Fruit fly (Drosophila melanogaster) whole organism, prepupa: ENCODE data around the gene CG32486.
A peak's percentile ranks its signal among the peaks of the same experiment; 100 is the strongest.

ENCODE experiments used
- Blimp-1 ChIP-seq: fragments of 200-800 bp; sonication (Bioruptor generic); optimal IDR thresholded peaks from 3 replicates; lab custom pipeline; 2017; ENCODE audit warnings: missing biosample characterization, missing genetic modification characterization, mild to moderate bottlenecking, moderate library complexity, missing genetic modification reagents
- CG10631 ChIP-seq: fragments of 200-800 bp; sonication (Bioruptor generic); optimal IDR thresholded peaks from 2 replicates; lab custom pipeline; 2016; ENCODE audit warnings: missing biosample characterization, missing genetic modification characterization
- CG11902 ChIP-seq: fragments of 200-800 bp; sonication (Bioruptor generic); optimal IDR thresholded peaks from 3 replicates; lab custom pipeline; 2016; ENCODE audit warnings: missing biosample characterization, missing genetic modification characterization
- CG15336 ChIP-seq: fragments of 200-800 bp; sonication (Bioruptor generic); IDR thresholded peaks from 2 replicates; pipeline ENCODE4 v1.3.6; 2022; ENCODE audit warnings: missing biosample characterization, missing genetic modification characterization
- CG1621 ChIP-seq: fragments of 200-800 bp; sonication (Bioruptor generic); optimal IDR thresholded peaks from 3 replicates; lab custom pipeline; 2018; ENCODE audit warnings: missing biosample characterization, mild to moderate bottlenecking, missing genetic modification characterization
- CG3032 ChIP-seq: fragments of 200-800 bp; optimal IDR thresholded peaks from 2 replicates; lab custom pipeline; 2019; ENCODE audit warnings: missing biosample characterization, mild to moderate bottlenecking, missing genetic modification characterization, moderate library complexity
- CG31627 ChIP-seq: fragments of 200-800 bp; sonication (Bioruptor generic); optimal IDR thresholded peaks from 3 replicates; lab custom pipeline; 2016; ENCODE audit warnings: missing biosample characterization, missing genetic modification characterization
- CG3919 ChIP-seq: fragments of 200-800 bp; sonication (Bioruptor generic); optimal IDR thresholded peaks from 3 replicates; lab custom pipeline; 2016; ENCODE audit warnings: missing biosample characterization, missing genetic modification characterization
- CG4318 ChIP-seq: fragments of 200-800 bp; sonication (Bioruptor generic); optimal IDR thresholded peaks from 3 replicates; lab custom pipeline; 2017; ENCODE audit warnings: missing biosample characterization, mild to moderate bottlenecking, missing genetic modification characterization
- CG6276 ChIP-seq: fragments of 200-800 bp; sonication (Bioruptor generic); optimal IDR thresholded peaks from 2 replicates; lab custom pipeline; 2017; ENCODE audit warnings: missing biosample characterization, mild to moderate bottlenecking, missing genetic modification characterization
- CG6792 ChIP-seq: fragments of 200-800 bp; sonication (Bioruptor generic); optimal IDR thresholded peaks from 3 replicates; lab custom pipeline; 2016; ENCODE audit warnings: missing biosample characterization, missing genetic modification characterization
- CG6808 ChIP-seq: fragments of 200-800 bp; sonication (Bioruptor generic); optimal IDR thresholded peaks from 3 replicates; lab custom pipeline; 2017; ENCODE audit warnings: missing biosample characterization, missing genetic modification characterization, mild to moderate bottlenecking, moderate library complexity, missing genetic modification reagents
- CG8319 ChIP-seq: fragments of 200-800 bp; sonication (Bioruptor generic); optimal IDR thresholded peaks from 3 replicates; lab custom pipeline; 2016; ENCODE audit warnings: missing biosample characterization, missing genetic modification characterization
- CG8632 ChIP-seq: fragments of 200-800 bp; sonication (Bioruptor generic); optimal IDR thresholded peaks from 3 replicates; lab custom pipeline; 2016; ENCODE audit warnings: missing biosample characterization, missing genetic modification characterization
- CG9139 ChIP-seq: fragments of 200-800 bp; sonication (Bioruptor generic); optimal IDR thresholded peaks from 3 replicates; lab custom pipeline; 2017; ENCODE audit warnings: missing biosample characterization, mild to moderate bottlenecking, missing genetic modification characterization
- Eip75B ChIP-seq: fragments of 200-800 bp; sonication (Bioruptor generic); optimal IDR thresholded peaks from 3 replicates; lab custom pipeline; 2016; ENCODE audit warnings: missing biosample characterization, missing genetic modification characterization
- Eip78C ChIP-seq: fragments of 200-800 bp; sonication (Bioruptor generic); peaks from one replicate; lab custom pipeline; 2016; ENCODE audit warnings: missing biosample characterization, missing genetic modification characterization
- Eip93F ChIP-seq: fragments of 200-800 bp; sonication (Bioruptor generic); optimal IDR thresholded peaks from 2 replicates; lab custom pipeline; 2016; ENCODE audit warnings: missing biosample characterization, mild to moderate bottlenecking, missing genetic modification characterization
- Ets21C ChIP-seq: fragments of 200-800 bp; sonication (Bioruptor generic); optimal IDR thresholded peaks from 3 replicates; lab custom pipeline; 2016; ENCODE audit warnings: missing biosample characterization, missing genetic modification characterization
- Ets96B ChIP-seq: fragments of 200-800 bp; optimal IDR thresholded peaks from 2 replicates; lab custom pipeline; 2019; ENCODE audit warnings: missing biosample characterization, mild to moderate bottlenecking, missing genetic modification characterization, moderate library complexity
- Gug ChIP-seq: fragments of 200-800 bp; sonication (Bioruptor generic); IDR thresholded peaks from 2 replicates; pipeline ENCODE4 v1.3.6; 2022; ENCODE audit warnings: missing biosample characterization, missing genetic modification characterization
- Hr39 ChIP-seq: fragments of 200-800 bp; sonication (Bioruptor generic); optimal IDR thresholded peaks from 2 replicates; lab custom pipeline; 2016; ENCODE audit warnings: missing biosample characterization, missing genetic modification characterization
- Hr4 ChIP-seq: fragments of 200-800 bp; sonication (Bioruptor generic); optimal IDR thresholded peaks from 3 replicates; lab custom pipeline; 2016; ENCODE audit warnings: missing biosample characterization, missing genetic modification characterization
- OdsH ChIP-seq: fragments of 200-800 bp; sonication (Bioruptor generic); optimal IDR thresholded peaks from 3 replicates; lab custom pipeline; 2016; ENCODE audit warnings: missing biosample characterization, missing genetic modification characterization
- Smox ChIP-seq: fragments of 200-800 bp; sonication (Bioruptor generic); optimal IDR thresholded peaks from 3 replicates; lab custom pipeline; 2016; ENCODE audit warnings: missing biosample characterization, missing genetic modification characterization
- Sox102F ChIP-seq: fragments of 200-800 bp; sonication (Bioruptor generic); optimal IDR thresholded peaks from 2 replicates; lab custom pipeline; 2016; ENCODE audit warnings: missing biosample characterization, mild to moderate bottlenecking, missing genetic modification characterization
- Sox14 ChIP-seq: fragments of 200-800 bp; sonication (Bioruptor generic); optimal IDR thresholded peaks from 3 replicates; lab custom pipeline; 2016; ENCODE audit warnings: missing biosample characterization, missing genetic modification characterization
- achi ChIP-seq: fragments of 200-800 bp; sonication (Bioruptor generic); optimal IDR thresholded peaks from 3 replicates; lab custom pipeline; 2016; ENCODE audit warnings: missing biosample characterization, missing genetic modification characterization
- dac ChIP-seq: fragments of 200-800 bp; sonication (Bioruptor generic); optimal IDR thresholded peaks from 2 replicates; lab custom pipeline; 2017; ENCODE audit warnings: missing biosample characterization, mild to moderate bottlenecking, missing genetic modification characterization
- eg ChIP-seq: fragments of 200-800 bp; sonication (Bioruptor generic); IDR thresholded peaks from 3 replicates; pipeline ENCODE4 v1.3.6; 2022; ENCODE audit warnings: missing biosample characterization, missing genetic modification characterization
- esn ChIP-seq: fragments of 200-800 bp; sonication (Bioruptor generic); optimal IDR thresholded peaks from 2 replicates; lab custom pipeline; 2016; ENCODE audit warnings: missing biosample characterization, mild to moderate bottlenecking, missing genetic modification characterization, moderate library complexity
- fd59A ChIP-seq: fragments of 200-800 bp; sonication (Bioruptor generic); optimal IDR thresholded peaks from 2 replicates; lab custom pipeline; 2017; ENCODE audit warnings: missing biosample characterization, mild to moderate bottlenecking, missing genetic modification characterization, missing genetic modification reagents
- fd85E ChIP-seq: fragments of 200-800 bp; sonication (Bioruptor generic); optimal IDR thresholded peaks from 3 replicates; lab custom pipeline; 2016; ENCODE audit warnings: missing biosample characterization, missing genetic modification characterization
- fkh ChIP-seq: fragments of 200-800 bp; sonication (Bioruptor generic); optimal IDR thresholded peaks from 3 replicates; lab custom pipeline; 2017; ENCODE audit warnings: missing biosample characterization, mild to moderate bottlenecking, missing genetic modification characterization, moderate library complexity
- pdm3 ChIP-seq: fragments of 200-800 bp; sonication (Bioruptor generic); optimal IDR thresholded peaks from 3 replicates; lab custom pipeline; 2016; ENCODE audit warnings: missing biosample characterization, missing genetic modification characterization
- salr ChIP-seq, 2 experiments: fragments of 200-800 bp; sonication (Bioruptor generic); optimal IDR thresholded peaks; 3 replicates each; lab custom pipeline; 2016 to 2018; ENCODE audit warnings: missing biosample characterization in 2 of 2, missing genetic modification characterization in 2 of 2, mild to moderate bottlenecking in 1 of 2
- spab ChIP-seq: fragments of 200-800 bp; sonication (Bioruptor generic); optimal IDR thresholded peaks from 2 replicates; lab custom pipeline; 2017; ENCODE audit warnings: missing biosample characterization, mild to moderate bottlenecking, missing genetic modification characterization, missing genetic modification reagents
- ss ChIP-seq, 2 experiments: fragments of 200-800 bp; sonication (Bioruptor generic); optimal IDR thresholded peaks; 2 replicates in 1 of 2; 3 replicates in 1 of 2; lab custom pipeline; 2017 to 2018; ENCODE audit warnings: mild to moderate bottlenecking in 2 of 2, missing biosample characterization in 2 of 2, missing genetic modification characterization in 2 of 2, moderate library complexity in 1 of 2
- topi ChIP-seq: fragments of 200-800 bp; sonication (Bioruptor generic); optimal IDR thresholded peaks from 3 replicates; lab custom pipeline; 2016; ENCODE audit warnings: missing biosample characterization, missing genetic modification characterization
- vri ChIP-seq: fragments of 200-800 bp; sonication (Bioruptor generic); optimal IDR thresholded peaks from 3 replicates; lab custom pipeline; 2016; ENCODE audit warnings: missing biosample characterization, mild to moderate bottlenecking, missing genetic modification characterization

The CG32486 gene

dm6 chr3L:3058970-3059883 is 11.4 kb downstream of the CG32486 start (continued):
- no peak for TF ChIP-seq CG9139
- no peak for TF ChIP-seq CG8632
- TF ChIP-seq CG11902 (GFP tag; lab: Kevin White, UChicago) = no peak
- TF ChIP-seq Gug = no peak
- TF ChIP-seq Ets96B = no peak
- peak; percentile 34 for TF ChIP-seq CG15336 (GFP tag; lab: Robert Waterston, UW)

- TF ChIP-seq OdsH = no peak
- TF ChIP-seq CG3919 (GFP tag; lab: Kevin White, UChicago) = no peak
- no peak for TF ChIP-seq Hr39 (GFP tag; lab: Kevin White, UChicago)
- TF ChIP-seq Ets21C (GFP tag; lab: Kevin White, UChicago) = no peak
- no peak for TF ChIP-seq CG9139
- no peak for TF ChIP-seq CG11902 (GFP tag; lab: Kevin White, UChicago)
- TF ChIP-seq CG15336 (GFP tag; lab: Robert Waterston, UW) = no peak
These were observed 15.8 kb downstream of the CG32486 start, which contains the start of gene CG16753 for dm6 chr3L:3054851-3055250. Gene CG16753, plus strand, starts transcription at chr3L:3055079.

- TF ChIP-seq vri (GFP tag; lab: Kevin White, UChicago) = peak; percentile 93
- TF ChIP-seq ss (GFP tag; optimal IDR thresholded peaks at IDR 0.05; lab: Kevin White, UChicago) = no peak
- TF ChIP-seq fd85E (GFP tag; lab: Kevin White, UChicago) = no peak
- no peak for TF ChIP-seq Ets96B
- TF ChIP-seq CG4318 (GFP tag; lab: Kevin White, UChicago) = no peak
These were observed 16.5 kb downstream of the CG32486 start for dm6 chr3L:3054099-3054498.

- TF ChIP-seq CG8319 = peak; percentile 43
- TF ChIP-seq Smox (GFP tag; lab: Kevin White, UChicago) = no peak
- TF ChIP-seq pdm3 (GFP tag; lab: Kevin White, UChicago) = no peak
- no peak for TF ChIP-seq CG6808
- peak; percentile 63 for TF ChIP-seq topi
- peak; percentile 20 for TF ChIP-seq Blimp-1 (GFP tag; lab: Kevin White, UChicago)
- peak; percentile 29 for TF ChIP-seq CG6792 (GFP tag; lab: Kevin White, UChicago)
- TF ChIP-seq ss (GFP tag; optimal IDR thresholded peaks at IDR 0.05; lab: Kevin White, UChicago) = peak in 1 of 2 experiments; percentile 40
- no peak for TF ChIP-seq fkh (GFP tag; lab: Kevin White, UChicago)
- TF ChIP-seq CG1621 (tag; lab: Kevin White, UChicago) = no peak
- TF ChIP-seq dac (GFP tag; lab: Kevin White, UChicago) = no peak
- TF ChIP-seq CG8632 = no peak
- no peak for TF ChIP-seq Hr4 (GFP tag; lab: Kevin White, UChicago)
- peak; percentile 39 for TF ChIP-seq Eip75B (GFP tag; lab: Kevin White, UChicago)
- peak; percentile 30 for TF ChIP-seq vri (GFP tag; lab: Kevin White, UChicago)
- peak; percentile 44 for TF ChIP-seq Ets96B
- no peak for TF ChIP-seq CG10631 (GFP tag; lab: Kevin White, UChicago)
- peak; percentile 8 for TF ChIP-seq fd59A (GFP tag; lab: Kevin White, UChicago)
- no peak for TF ChIP-seq salr (GFP tag; optimal IDR thresholded peaks at IDR 0.05; lab: Kevin White, UChicago)
- peak; percentile 69 for TF ChIP-seq CG3919 (GFP tag; lab: Kevin White, UChicago)
- no peak for TF ChIP-seq CG4318 (GFP tag; lab: Kevin White, UChicago)
- no peak for TF ChIP-seq Hr39 (GFP tag; lab: Kevin White, UChicago)
- no peak for TF ChIP-seq fd85E (GFP tag; lab: Kevin White, UChicago)
- peak; percentile 65 for TF ChIP-seq Sox14
- peak; percentile 64 for TF ChIP-seq CG31627 (GFP tag; lab: Kevin White, UChicago)
- TF ChIP-seq esn (GFP tag; lab: Kevin White, UChicago) = peak; percentile 62
- TF ChIP-seq Sox102F (GFP tag; lab: Kevin White, UChicago) = no peak
- TF ChIP-seq eg (GFP tag; lab: Robert Waterston, UW) = peak; percentile 30; the same call in 1 of the 3 replicates
- TF ChIP-seq CG3032 (tag; lab: Kevin White, UChicago) = peak; percentile 63
- no peak for TF ChIP-seq spab (GFP tag; lab: Kevin White, UChicago)
- TF ChIP-seq CG6276 (GFP tag; lab: Kevin White, UChicago) = no peak
- TF ChIP-seq Eip78C = peak; percentile 76
- no peak for TF ChIP-seq Eip93F
- TF ChIP-seq Ets21C (GFP tag; lab: Kevin White, UChicago) = no peak
- TF ChIP-seq achi (GFP tag; lab: Kevin White, UChicago) = peak; percentile 42
These were observed 18.3 kb downstream of the CG32486 start, which contains the start of gene CG1271 for dm6 chr3L:3052110-3052871. Gene CG1271, plus strand, starts transcription at chr3L:3052514.
